Fruit fly (Drosophila melanogaster) whole organism, embryonic: Measurements from ENCODE around the gene CG31347.
A peak's percentile ranks its signal among the peaks of the same experiment; 100 is the strongest.

Experiments
- B-H2 ChIP-seq: fragments of 200-800 bp; sonication (Bioruptor generic); optimal IDR thresholded peaks from 2 replicates; lab custom pipeline; 2018; ENCODE audit warnings: missing biosample characterization, mild to moderate bottlenecking, missing genetic modification characterization
- CG1024 ChIP-seq: fragments of 200-800 bp; sonication (Bioruptor generic); IDR thresholded peaks from 2 replicates; pipeline ENCODE4 v1.3.6; 2022; ENCODE audit warnings: missing biosample characterization, missing genetic modification characterization
- CG10267 ChIP-seq: fragments of 200-800 bp; sonication (Bioruptor generic); optimal IDR thresholded peaks from 2 replicates; lab custom pipeline; 2018; ENCODE audit warnings: missing biosample characterization, mild to moderate bottlenecking, missing genetic modification characterization, moderate library complexity
- CG10654 ChIP-seq: fragments of 200-800 bp; sonication (Bioruptor generic); optimal IDR thresholded peaks from 2 replicates; lab custom pipeline; 2016; ENCODE audit warnings: missing biosample characterization, missing genetic modification characterization
- CG11093 ChIP-seq: fragments of 200-800 bp; sonication (Bioruptor generic); IDR thresholded peaks from 3 replicates; pipeline ENCODE4 v1.3.6; 2022; ENCODE audit warnings: missing biosample characterization, missing genetic modification characterization
- CG11504 ChIP-seq: fragments of 200-800 bp; sonication (Bioruptor generic); optimal IDR thresholded peaks from 3 replicates; lab custom pipeline; 2019; ENCODE audit warnings: missing biosample characterization, mild to moderate bottlenecking, missing genetic modification characterization, moderate library complexity
- CG13287 ChIP-seq: fragments of 200-800 bp; sonication (Bioruptor generic); IDR thresholded peaks from 2 replicates; pipeline ENCODE4 v1.3.6; 2022; ENCODE audit warnings: missing biosample characterization, missing genetic modification characterization; ENCODE audit not compliant: partially characterized antibody
- CG14965 ChIP-seq: fragments of 200-800 bp; sonication (Bioruptor generic); optimal IDR thresholded peaks from 2 replicates; lab custom pipeline; 2016; ENCODE audit warnings: missing biosample characterization, missing genetic modification characterization, borderline replicate concordance
- CG15601 ChIP-seq: fragments of 200-800 bp; sonication (Bioruptor generic); optimal IDR thresholded peaks from 3 replicates; lab custom pipeline; 2019; ENCODE audit warnings: missing biosample characterization, mild to moderate bottlenecking, missing genetic modification characterization, moderate library complexity
- CG1602 ChIP-seq: fragments of 200-800 bp; sonication (Bioruptor generic); optimal IDR thresholded peaks from 3 replicates; lab custom pipeline; 2016; ENCODE audit warnings: missing biosample characterization, missing genetic modification characterization
- CG17186 ChIP-seq: fragments of 200-800 bp; sonication (Bioruptor generic); optimal IDR thresholded peaks from 3 replicates; lab custom pipeline; 2017; ENCODE audit warnings: missing biosample characterization, missing genetic modification reagents, missing genetic modification characterization
- CG17359 ChIP-seq: fragments of 200-800 bp; sonication (Bioruptor generic); optimal IDR thresholded peaks from 3 replicates; lab custom pipeline; 2018; ENCODE audit warnings: missing biosample characterization, mild to moderate bottlenecking, missing genetic modification characterization, moderate library complexity
- CG2678 ChIP-seq: fragments of 200-800 bp; sonication (Bioruptor generic); optimal IDR thresholded peaks from 3 replicates; lab custom pipeline; 2019; ENCODE audit warnings: missing biosample characterization, mild to moderate bottlenecking, missing genetic modification characterization, moderate library complexity
- CG30020 ChIP-seq: fragments of 200-800 bp; optimal IDR thresholded peaks from 2 replicates; lab custom pipeline; 2019; ENCODE audit warnings: missing biosample characterization, mild to moderate bottlenecking, missing genetic modification characterization, moderate library complexity
- CG8290 ChIP-seq, 3 experiments: fragments of 200-800 bp; sonication (Bioruptor generic); optimal IDR thresholded peaks; 2 replicates each; lab custom pipeline; 2016 to 2019; ENCODE audit warnings: missing biosample characterization in 3 of 3, missing genetic modification characterization in 3 of 3, mild to moderate bottlenecking in 2 of 3, moderate library complexity in 1 of 3
- CG8765 ChIP-seq: fragments of 200-800 bp; sonication (Bioruptor generic); IDR thresholded peaks from 2 replicates; pipeline ENCODE4 v1.3.6; 2022; ENCODE audit warnings: missing biosample characterization, missing genetic modification characterization
- CG9797 ChIP-seq: fragments of 200-800 bp; sonication (Bioruptor generic); optimal IDR thresholded peaks from 3 replicates; lab custom pipeline; 2018; ENCODE audit warnings: missing biosample characterization, mild to moderate bottlenecking, missing genetic modification characterization
- CHES-1-like ChIP-seq: fragments of 200-800 bp; sonication (Bioruptor generic); optimal IDR thresholded peaks from 2 replicates; lab custom pipeline; 2016; ENCODE audit warnings: missing biosample characterization, missing genetic modification characterization
- Dip2 ChIP-seq: fragments of 200-800 bp; sonication (Bioruptor generic); IDR thresholded peaks from 2 replicates; pipeline ENCODE4 v1.3.6; 2022; ENCODE audit warnings: missing biosample characterization, missing genetic modification characterization
- Fer3 ChIP-seq: fragments of 200-800 bp; sonication (Bioruptor generic); optimal IDR thresholded peaks from 2 replicates; lab custom pipeline; 2018; ENCODE audit warnings: missing biosample characterization, mild to moderate bottlenecking, missing genetic modification characterization, moderate library complexity
- H2.0 ChIP-seq: fragments of 200-800 bp; sonication (Bioruptor generic); IDR thresholded peaks from 2 replicates; pipeline ENCODE4 v1.3.6; 2022; ENCODE audit warnings: missing biosample characterization, missing genetic modification characterization
- Mad ChIP-seq: fragments of 200-800 bp; sonication (Bioruptor generic); optimal IDR thresholded peaks from 2 replicates; lab custom pipeline; 2016; ENCODE audit warnings: missing biosample characterization, missing genetic modification characterization
- Mrtf ChIP-seq: fragments of 200-800 bp; sonication (Bioruptor generic); IDR thresholded peaks from 3 replicates; pipeline ENCODE4 v1.3.6; 2022; ENCODE audit warnings: missing biosample characterization, missing genetic modification characterization
- Opbp ChIP-seq: fragments of 200-800 bp; sonication (Bioruptor generic); IDR thresholded peaks from 3 replicates; pipeline ENCODE4 v1.3.6; 2022; ENCODE audit warnings: missing biosample characterization, missing genetic modification characterization; ENCODE audit not compliant: partially characterized antibody
- Optix ChIP-seq: fragments of 200-800 bp; sonication (Bioruptor generic); IDR thresholded peaks from 3 replicates; pipeline ENCODE4 v1.3.6; 2022; ENCODE audit warnings: missing biosample characterization, missing genetic modification characterization
- PHDP ChIP-seq: fragments of 200-800 bp; sonication (Bioruptor generic); optimal IDR thresholded peaks from 3 replicates; lab custom pipeline; 2018; ENCODE audit warnings: missing biosample characterization, mild to moderate bottlenecking, missing genetic modification characterization, moderate library complexity
- Poxn ChIP-seq: fragments of 200-800 bp; sonication (Bioruptor generic); IDR thresholded peaks from 2 replicates; pipeline ENCODE4 v1.3.6; 2022; ENCODE audit warnings: missing biosample characterization, missing genetic modification characterization
- Rx ChIP-seq: fragments of 200-800 bp; sonication (Bioruptor generic); IDR thresholded peaks from 2 replicates; pipeline ENCODE4 v1.3.6; 2022; ENCODE audit warnings: missing biosample characterization, missing genetic modification characterization
- Ssrp ChIP-seq: fragments of 200-800 bp; sonication (Bioruptor generic); optimal IDR thresholded peaks from 2 replicates; lab custom pipeline; 2018; ENCODE audit warnings: missing biosample characterization, mild to moderate bottlenecking, missing genetic modification characterization, moderate library complexity
- Usf ChIP-seq: fragments of 200-800 bp; sonication (Bioruptor generic); optimal IDR thresholded peaks from 2 replicates; lab custom pipeline; 2017; ENCODE audit warnings: missing genotype, missing biosample characterization, missing genetic modification characterization
- al ChIP-seq: fragments of 200-800 bp; sonication (Bioruptor generic); IDR thresholded peaks from 2 replicates; pipeline ENCODE4 v1.3.6; 2022; ENCODE audit warnings: missing biosample characterization, missing genetic modification characterization
- bab2 ChIP-seq: fragments of 200-800 bp; sonication (Bioruptor generic); optimal IDR thresholded peaks from 2 replicates; lab custom pipeline; 2016; ENCODE audit warnings: missing biosample characterization, missing genetic modification characterization
- bigmax ChIP-seq: fragments of 200-800 bp; sonication (Bioruptor generic); optimal IDR thresholded peaks from 2 replicates; lab custom pipeline; 2018; ENCODE audit warnings: missing biosample characterization, mild to moderate bottlenecking, missing genetic modification characterization
- bsh ChIP-seq, 2 experiments: fragments of 200-800 bp; sonication (Bioruptor generic); optimal IDR thresholded peaks; 2 replicates each; lab custom pipeline; 2017 to 2018; ENCODE audit warnings: mild to moderate bottlenecking in 2 of 2, missing biosample characterization in 2 of 2, missing genetic modification characterization in 2 of 2, moderate library complexity in 1 of 2
- dimm ChIP-seq: fragments of 200-800 bp; sonication (Bioruptor generic); IDR thresholded peaks from 2 replicates; pipeline ENCODE4 v1.3.6; 2022; ENCODE audit warnings: missing biosample characterization, missing genetic modification characterization
- ewg ChIP-seq: fragments of 200-800 bp; sonication (Bioruptor generic); optimal IDR thresholded peaks from 3 replicates; lab custom pipeline; 2017; ENCODE audit warnings: mild to moderate bottlenecking, missing biosample characterization, missing genetic modification reagents, missing genetic modification characterization
- eyg ChIP-seq: fragments of 200-800 bp; sonication (Bioruptor generic); optimal IDR thresholded peaks from 3 replicates; lab custom pipeline; 2016; ENCODE audit warnings: missing biosample characterization, missing genetic modification characterization
- gro ChIP-seq: fragments of 200-800 bp; sonication (Bioruptor generic); optimal IDR thresholded peaks from 2 replicates; lab custom pipeline; 2016; ENCODE audit warnings: missing biosample characterization, missing genetic modification characterization
- lab ChIP-seq: fragments of 200-800 bp; sonication (Bioruptor generic); optimal IDR thresholded peaks from 3 replicates; lab custom pipeline; 2017; ENCODE audit warnings: missing biosample characterization, missing genetic modification characterization, mild to moderate bottlenecking, moderate library complexity, missing genetic modification reagents
- mld ChIP-seq: fragments of 200-800 bp; sonication (Bioruptor generic); IDR thresholded peaks from 3 replicates; pipeline ENCODE4 v1.3.6; 2022; ENCODE audit warnings: missing biosample characterization, missing genetic modification characterization; ENCODE audit not compliant: partially characterized antibody
- pan ChIP-seq, 4 experiments: fragments of >200 bp in 3 of 4; fragments of 200-800 bp in 1 of 4; sonication (Bioruptor generic) in 1 of 4; optimal IDR thresholded peaks in 3 of 4; IDR thresholded peaks in 1 of 4; 2 replicates each; pipeline versions ENCODE4 v1.3.6 to Lab custom; 2017 to 2022; ENCODE audit warnings: missing biosample characterization in 2 of 4, missing genetic modification characterization in 2 of 4, mixed read lengths in 1 of 4
- psq ChIP-seq: fragments of 200-800 bp; sonication (Bioruptor generic); optimal IDR thresholded peaks from 2 replicates; lab custom pipeline; 2017; ENCODE audit warnings: missing biosample characterization, missing genetic modification characterization
- schlank ChIP-seq: fragments of 200-800 bp; sonication (Bioruptor generic); optimal IDR thresholded peaks from 2 replicates; lab custom pipeline; 2018; ENCODE audit warnings: missing biosample characterization, mild to moderate bottlenecking, missing genetic modification characterization
- sima ChIP-seq: fragments of 200-800 bp; sonication (Bioruptor generic); optimal IDR thresholded peaks from 2 replicates; lab custom pipeline; 2016; ENCODE audit warnings: missing biosample characterization, missing genetic modification characterization
- stc ChIP-seq: fragments of 200-800 bp; sonication (Bioruptor generic); IDR thresholded peaks from 2 replicates; pipeline ENCODE4 v1.3.6; 2022; ENCODE audit warnings: missing biosample characterization, missing genetic modification characterization
- unpg ChIP-seq: fragments of 200-800 bp; sonication (Bioruptor generic); optimal IDR thresholded peaks from 3 replicates; lab custom pipeline; 2018; ENCODE audit warnings: missing biosample characterization, mild to moderate bottlenecking, missing genetic modification characterization, moderate library complexity
- zfh2 ChIP-seq: fragments of 200-800 bp; sonication (Bioruptor generic); optimal IDR thresholded peaks from 2 replicates; lab custom pipeline; 2016; ENCODE audit warnings: missing biosample characterization, missing genetic modification characterization

Gene CG31347

DNA sequence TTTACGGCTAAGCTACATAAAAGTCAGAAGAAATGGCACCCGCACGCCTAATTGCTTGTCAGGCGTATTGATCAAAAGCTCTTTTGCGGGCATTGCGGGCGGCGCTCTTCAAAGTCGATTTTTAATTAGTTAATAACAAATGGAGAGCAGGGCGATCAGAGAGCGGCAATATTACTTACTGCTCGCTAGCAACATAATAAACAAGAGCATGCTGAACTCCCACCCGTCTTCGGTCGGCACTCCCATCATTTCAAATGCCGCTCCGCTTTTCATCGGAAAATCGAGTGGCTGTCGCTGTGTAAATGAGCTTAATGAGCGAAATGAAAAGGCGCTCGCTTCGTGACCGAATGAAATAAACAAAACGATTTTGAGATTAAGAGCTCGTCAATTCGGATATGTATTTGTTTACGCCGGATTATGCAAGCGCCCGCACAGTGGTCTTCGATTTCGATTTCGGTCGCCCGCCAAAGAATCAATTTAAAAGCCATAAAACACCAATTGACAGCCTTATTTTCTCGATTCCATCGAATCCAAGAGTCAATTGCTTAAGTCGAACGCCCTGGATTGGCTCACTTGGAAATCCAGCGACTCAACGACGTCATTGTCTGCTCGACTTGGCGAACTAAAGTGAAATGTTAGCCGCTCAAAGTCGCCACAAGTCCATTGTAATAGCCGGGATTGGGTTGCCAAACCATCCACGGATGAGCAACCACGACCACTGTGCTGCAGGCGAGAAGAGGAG, 38.7 kb downstream of the CG31347 start (continued):
- TF ChIP-seq CG11093 (peak; percentile 81), bsh (GFP tag; optimal IDR thresholded peaks at IDR 0.05; lab: Kevin White, UChicago) (peak in 1 of 2 experiments; percentile 71), PHDP (tag; lab: Kevin White, UChicago) (peak; percentile 87), gro (GFP tag; lab: Kevin White, UChicago) (no peak), Opbp (no peak), CG2678 (tag; lab: Kevin White, UChicago) (peak; percentile 90), CG17186 (GFP tag; lab: Kevin White, UChicago) (peak; percentile 63), unpg (GFP tag; lab: Kevin White, UChicago) (peak; percentile 81), CG15601 (tag; lab: Kevin White, UChicago) (peak; percentile 69), lab (GFP tag; lab: Kevin White, UChicago) (peak; percentile 81), CG8290 (GFP tag; optimal IDR thresholded peaks at IDR 0.05; lab: Kevin White, UChicago) (no peak), CG8290 (tag; optimal IDR thresholded peaks at IDR 0.05; lab: Kevin White, UChicago) (peak in 1 of 2 experiments; percentile 76), bigmax (GFP tag; lab: Kevin White, UChicago) (no peak), sima (GFP tag; lab: Kevin White, UChicago) (peak; percentile 55), eyg (GFP tag; lab: Kevin White, UChicago) (peak; percentile 68), CG10267 (peak; percentile 42), Rx (GFP tag; lab: Robert Waterston, UW) (peak; percentile 79), Mrtf (GFP tag; lab: Robert Waterston, UW) (peak; percentile 74), CHES-1-like (GFP tag; lab: Kevin White, UChicago) (peak; percentile 73), CG11504 (tag; lab: Kevin White, UChicago) (peak; percentile 88), CG10654 (GFP tag; lab: Kevin White, UChicago) (peak; percentile 81), bab2 (GFP tag; lab: Kevin White, UChicago) (peak; percentile 76), mld (GFP tag; lab: Robert Waterston, UW) (no peak), stc (peak; percentile 87), CG9797 (no peak), dimm (GFP tag; lab: Robert Waterston, UW) (peak; percentile 60), CG1024 (GFP tag; lab: Robert Waterston, UW) (peak; percentile 45; the same call in 1 of the 2 replicates), ewg (peak; percentile 82), pan (optimal IDR thresholded peaks at IDR 0.05; lab: Kevin White, UChicago) (no peak), pan (GFP tag; optimal IDR thresholded peaks at IDR 0.05 in 1 of 2, IDR thresholded peaks at IDR 0.05 in 1 of 2) (peak in 1 of 2 experiments; percentile 73), schlank (tag; lab: Kevin White, UChicago) (peak; percentile 26), CG14965 (GFP tag; lab: Kevin White, UChicago) (no peak), psq (GFP tag; lab: Kevin White, UChicago) (peak; percentile 13), al (GFP tag; lab: Robert Waterston, UW) (peak; percentile 80), Usf (peak; percentile 51), Poxn (GFP tag; lab: Robert Waterston, UW) (peak; percentile 62), Mad (GFP tag; lab: Kevin White, UChicago) (peak; percentile 69), CG13287 (GFP tag; lab: Robert Waterston, UW) (peak; percentile 16; the same call in 1 of the 2 replicates), Fer3 (tag; lab: Kevin White, UChicago) (peak; percentile 69), CG8765 (no peak; the same call in 1 of the 2 replicates), Optix (GFP tag; lab: Robert Waterston, UW) (peak; percentile 80; the same call in 2 of the 3 replicates), B-H2 (no peak), CG30020 (no peak), zfh2 (GFP tag; lab: Kevin White, UChicago) (peak; percentile 69), CG17359 (tag; lab: Kevin White, UChicago) (peak; percentile 83), CG1602 (peak; percentile 58), Ssrp (tag; lab: Kevin White, UChicago) (peak; percentile 87), Dip2 (peak; percentile 57), H2.0 (peak; percentile 56; the same call in 1 of the 2 replicates)
